Worm (Caenorhabditis elegans) whole organism, L4/young adult: ENCODE data around the gene pir-1.

Source experiments
- W03F9.2 ChIP-seq: fragments of 150-350 bp; optimal IDR thresholded peaks from 2 replicates; lab custom pipeline; 2014; ENCODE audit warnings: missing biosample characterization, missing genetic modification characterization
- dao-5 ChIP-seq: sonication (generic microtip); optimal IDR thresholded peaks from 2 replicates; lab custom pipeline; 2016; ENCODE audit warnings: missing genotype, missing genetic modification characterization, moderate library complexity, missing compliant biosample characterization
- him-1 ChIP-seq: sonication (generic microtip); optimal IDR thresholded peaks from 2 replicates; lab custom pipeline; 2016; ENCODE audit warnings: missing genotype, missing genetic modification reagents, missing genetic modification characterization, missing compliant biosample characterization

DNA sequence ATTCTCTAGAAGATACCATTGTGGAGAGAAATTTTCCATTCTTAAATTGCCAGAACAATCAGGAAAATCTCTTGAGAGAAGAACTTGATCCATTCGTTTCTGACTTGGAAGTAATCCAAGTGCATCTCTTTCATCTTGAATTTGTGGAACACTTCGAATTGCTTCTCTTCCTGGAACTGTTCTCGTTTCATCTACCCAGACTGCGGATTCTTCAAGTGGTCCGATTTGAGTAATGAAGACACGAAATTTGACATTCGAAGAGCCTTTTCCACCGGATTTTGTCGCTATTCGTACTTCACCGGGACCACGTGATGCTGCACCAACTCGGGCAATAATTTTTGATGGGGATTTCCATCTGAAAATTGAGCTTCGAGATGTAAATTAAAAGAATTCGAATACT lies 577 bp upstream of the pir-1 start:
- TF ChIP-seq him-1 (tag; lab: Kevin White, UChicago) (no peak), W03F9.2 (tag; lab: Kevin White, UChicago) (no peak), dao-5 (tag; lab: Kevin White, UChicago) (no peak)
